Worm (Caenorhabditis elegans) whole organism, L1 larva: ENCODE measurements around the gene C27H5.2.

ENCODE experiments used
- C16A3.4 ChIP-seq: fragments of 150-350 bp; optimal IDR thresholded peaks from 2 replicates; lab custom pipeline; 2014; ENCODE audit warnings: missing biosample characterization, missing genetic modification characterization
- C34B4.2 ChIP-seq: sonication (generic microtip); optimal IDR thresholded peaks from 2 replicates; lab custom pipeline; 2017; ENCODE audit warnings: mild to moderate bottlenecking, missing genetic modification characterization, missing compliant biosample characterization
- F16B12.6 ChIP-seq: fragments of 150-350 bp; optimal IDR thresholded peaks from 2 replicates; lab custom pipeline; 2014; ENCODE audit warnings: missing biosample characterization, missing genetic modification characterization
- aly-2 ChIP-seq: fragments of 150-350 bp; optimal IDR thresholded peaks from 2 replicates; lab custom pipeline; 2014; ENCODE audit warnings: missing biosample characterization, missing genetic modification characterization
- ama-1 ChIP-seq: fragments of 150-350 bp; optimal IDR thresholded peaks from 2 replicates; lab custom pipeline; 2014
- blmp-1 ChIP-seq: fragments of 150-350 bp; optimal IDR thresholded peaks from 2 replicates; lab custom pipeline; 2014; ENCODE audit warnings: missing biosample characterization, missing genetic modification characterization
- ceh-63 ChIP-seq: fragments of 200-800 bp; sonication (Bioruptor generic); optimal IDR thresholded peaks from 2 replicates; lab custom pipeline; 2018; ENCODE audit warnings: mild to moderate bottlenecking, missing genetic modification characterization, missing compliant biosample characterization
- ceh-8 ChIP-seq: fragments of 200-800 bp; sonication (Bioruptor generic); optimal IDR thresholded peaks from 2 replicates; lab custom pipeline; 2018; ENCODE audit warnings: mild to moderate bottlenecking, missing genetic modification characterization, moderate library complexity, missing compliant biosample characterization
- ceh-82 ChIP-seq, 3 experiments: fragments of 150-350 bp in 1 of 3; sonication (generic microtip) in 2 of 3; optimal IDR thresholded peaks; 2 replicates each; lab custom pipeline; 2014 to 2017; ENCODE audit warnings: missing biosample characterization in 3 of 3, missing genetic modification characterization in 3 of 3
- ceh-90 ChIP-seq: sonication (generic microtip); optimal IDR thresholded peaks from 2 replicates; lab custom pipeline; 2016; ENCODE audit warnings: missing genetic modification characterization, missing compliant biosample characterization
- ces-1 ChIP-seq: fragments of 150-350 bp; optimal IDR thresholded peaks from 2 replicates; lab custom pipeline; 2014; ENCODE audit warnings: missing biosample characterization, missing genetic modification reagents, missing genetic modification characterization
- dpl-1 ChIP-seq, 3 experiments: fragments of 150-350 bp in 2 of 3; sonication (generic microtip) in 1 of 3; optimal IDR thresholded peaks; 2 replicates each; lab custom pipeline; 2014 to 2017; ENCODE audit warnings: missing biosample characterization in 3 of 3, missing genetic modification characterization in 3 of 3, missing genetic modification reagents in 3 of 3
- dsc-1 ChIP-seq: sonication (generic microtip); optimal IDR thresholded peaks from 2 replicates; lab custom pipeline; 2016; ENCODE audit warnings: mild to moderate bottlenecking, missing genetic modification characterization, missing compliant biosample characterization
- efl-1 ChIP-seq, 4 experiments: fragments of 150-350 bp; optimal IDR thresholded peaks in 3 of 4; peaks in 1 of 4; 1 replicate in 1 of 4; 2 replicates in 3 of 4; lab custom pipeline; 2014; ENCODE audit warnings: missing biosample characterization in 2 of 4, missing genetic modification characterization in 2 of 4, missing genetic modification reagents in 2 of 4
- efl-3 ChIP-seq: fragments of 200-800 bp; sonication (Bioruptor generic); optimal IDR thresholded peaks from 2 replicates; lab custom pipeline; 2018; ENCODE audit warnings: mild to moderate bottlenecking, missing genetic modification characterization, missing compliant biosample characterization
- egl-13 ChIP-seq: sonication (generic microtip); optimal IDR thresholded peaks from 2 replicates; lab custom pipeline; 2016; ENCODE audit warnings: missing genotype, missing genetic modification reagents, missing genetic modification characterization, missing compliant biosample characterization
- egl-27 ChIP-seq, 2 experiments: fragments of 150-350 bp in 1 of 2; sonication (generic microtip); optimal IDR thresholded peaks; 3 replicates each; lab custom pipeline; 2017 to 2018; ENCODE audit warnings: missing biosample characterization in 2 of 2, missing genetic modification characterization in 2 of 2, missing genetic modification reagents in 2 of 2
- elt-2 ChIP-seq: sonication (generic microtip); optimal IDR thresholded peaks from 2 replicates; lab custom pipeline; 2016; ENCODE audit warnings: missing genetic modification characterization, mild to moderate bottlenecking, inconsistent platforms, missing compliant biosample characterization, missing genetic modification reagents
- elt-3 ChIP-seq, 6 experiments: fragments of 150-350 bp in 1 of 6; sonication (generic microtip); optimal IDR thresholded peaks; 2 replicates each; lab custom pipeline; 2017 to 2018; ENCODE audit warnings: missing biosample characterization in 6 of 6, missing genetic modification characterization in 6 of 6, inconsistent platforms in 1 of 6
- fkh-4 ChIP-seq: sonication (generic microtip); optimal IDR thresholded peaks from 2 replicates; lab custom pipeline; 2016; ENCODE audit warnings: missing compliant biosample characterization, missing genetic modification characterization, borderline replicate concordance
- grh-1 ChIP-seq: fragments of 200-800 bp; sonication (Bioruptor generic); IDR thresholded peaks from 2 replicates; pipeline ENCODE4 v1.3.6; 2022; ENCODE audit warnings: missing genetic modification reagents, missing genetic modification characterization, missing compliant biosample characterization
- hpl-2 ChIP-seq: fragments of 150-350 bp; optimal IDR thresholded peaks from 2 replicates; lab custom pipeline; 2014; ENCODE audit warnings: missing biosample characterization, missing genetic modification reagents, missing genetic modification characterization
- irx-1 ChIP-seq: sonication (generic microtip); optimal IDR thresholded peaks from 2 replicates; lab custom pipeline; 2016; ENCODE audit warnings: missing genetic modification characterization, missing compliant biosample characterization
- lin-15B ChIP-seq: fragments of 150-350 bp; sonication (generic microtip); optimal IDR thresholded peaks from 3 replicates; lab custom pipeline; 2014; ENCODE audit warnings: missing biosample characterization, missing genetic modification characterization
- lsy-2 ChIP-seq, 2 experiments: fragments of 150-350 bp; optimal IDR thresholded peaks; 2 replicates each; lab custom pipeline; 2014; ENCODE audit warnings: missing biosample characterization in 2 of 2, missing genetic modification characterization in 2 of 2
- mab-9 ChIP-seq: fragments of 200-800 bp; sonication (Bioruptor generic); IDR thresholded peaks from 2 replicates; pipeline ENCODE4 v1.3.6; 2022; ENCODE audit warnings: missing genetic modification reagents, missing genetic modification characterization, missing compliant biosample characterization
- mdl-1 ChIP-seq, 2 experiments: fragments of 150-350 bp; optimal IDR thresholded peaks; 2 replicates each; lab custom pipeline; 2014 to 2017; ENCODE audit warnings: missing biosample characterization in 2 of 2, missing genetic modification characterization in 2 of 2, inconsistent platforms in 1 of 2
- mef-2 ChIP-seq: fragments of 150-350 bp; optimal IDR thresholded peaks from 2 replicates; lab custom pipeline; 2014; ENCODE audit warnings: missing biosample characterization, missing genetic modification characterization
- mep-1 ChIP-seq: fragments of 150-350 bp; optimal IDR thresholded peaks from 2 replicates; lab custom pipeline; 2014; ENCODE audit warnings: missing biosample characterization, missing genetic modification characterization
- nhr-11 ChIP-seq: fragments of 150-350 bp; optimal IDR thresholded peaks from 2 replicates; lab custom pipeline; 2014; ENCODE audit warnings: missing biosample characterization, missing genetic modification characterization
- nhr-12 ChIP-seq: sonication (generic microtip); optimal IDR thresholded peaks from 2 replicates; lab custom pipeline; 2017; ENCODE audit warnings: missing biosample characterization, missing genetic modification characterization
- nhr-19 ChIP-seq: fragments of 200-800 bp; sonication (Bioruptor generic); conservative IDR thresholded peaks from 2 replicates; pipeline ENCODE4 v1.3.6; 2022; ENCODE audit warnings: missing genetic modification characterization, missing compliant biosample characterization
- nhr-237 ChIP-seq: fragments of 150-350 bp; optimal IDR thresholded peaks from 2 replicates; lab custom pipeline; 2014; ENCODE audit warnings: missing biosample characterization, missing genetic modification characterization
- nhr-28 ChIP-seq: fragments of 150-350 bp; optimal IDR thresholded peaks from 2 replicates; lab custom pipeline; 2014; ENCODE audit warnings: missing biosample characterization, missing genetic modification characterization
- nhr-47 ChIP-seq: sonication (generic microtip); optimal IDR thresholded peaks from 2 replicates; lab custom pipeline; 2016; ENCODE audit warnings: mild to moderate bottlenecking, missing genetic modification characterization, moderate library complexity, missing compliant biosample characterization
- nhr-76 ChIP-seq: sonication (generic microtip); optimal IDR thresholded peaks from 2 replicates; lab custom pipeline; 2017; ENCODE audit warnings: missing biosample characterization, missing genetic modification characterization
- nhr-84 ChIP-seq: sonication (generic microtip); optimal IDR thresholded peaks from 2 replicates; lab custom pipeline; 2017; ENCODE audit warnings: missing biosample characterization, missing genetic modification characterization
- nhr-85 ChIP-seq: sonication (generic microtip); peaks from one replicate; lab custom pipeline; 2016; ENCODE audit warnings: missing genetic modification characterization, inconsistent platforms, missing compliant biosample characterization
- nhr-90 ChIP-seq: sonication (generic microtip); optimal IDR thresholded peaks from 2 replicates; lab custom pipeline; 2016; ENCODE audit warnings: mild to moderate bottlenecking, missing genetic modification characterization, missing compliant biosample characterization; ENCODE audit not compliant: poor library complexity
- pax-3 ChIP-seq: fragments of 200-800 bp; sonication (Bioruptor generic); optimal IDR thresholded peaks from 2 replicates; lab custom pipeline; 2018; ENCODE audit warnings: mild to moderate bottlenecking, missing genetic modification characterization, moderate library complexity, missing compliant biosample characterization
- rnt-1 ChIP-seq: sonication (generic microtip); optimal IDR thresholded peaks from 2 replicates; lab custom pipeline; 2016; ENCODE audit warnings: mild to moderate bottlenecking, missing genetic modification characterization, moderate library complexity, missing compliant biosample characterization
- skn-1 ChIP-seq: fragments of 150-350 bp; optimal IDR thresholded peaks from 2 replicates; lab custom pipeline; 2014; ENCODE audit warnings: missing biosample characterization, missing genetic modification characterization
- snpc-4 ChIP-seq: fragments of 150-350 bp; optimal IDR thresholded peaks from 2 replicates; lab custom pipeline; 2014; ENCODE audit warnings: missing biosample characterization, missing genetic modification characterization
- snu-23 ChIP-seq: sonication (generic microtip); optimal IDR thresholded peaks from 2 replicates; lab custom pipeline; 2016; ENCODE audit warnings: missing genetic modification characterization, missing compliant biosample characterization
- sox-4 ChIP-seq: sonication (generic microtip); optimal IDR thresholded peaks from 2 replicates; lab custom pipeline; 2016; ENCODE audit warnings: missing genetic modification characterization, missing compliant biosample characterization
- sup-37 ChIP-seq: fragments of 200-800 bp; sonication (Bioruptor generic); optimal IDR thresholded peaks from 2 replicates; lab custom pipeline; 2018; ENCODE audit warnings: mild to moderate bottlenecking, missing genetic modification characterization, missing compliant biosample characterization
- swsn-7 ChIP-seq: sonication (generic microtip); optimal IDR thresholded peaks from 2 replicates; lab custom pipeline; 2016; ENCODE audit warnings: missing genetic modification characterization, missing compliant biosample characterization
- tlp-1 ChIP-seq: fragments of 150-350 bp; optimal IDR thresholded peaks from 2 replicates; lab custom pipeline; 2014; ENCODE audit warnings: missing biosample characterization, missing genetic modification characterization
- unc-130 ChIP-seq: fragments of 150-350 bp; optimal IDR thresholded peaks from 2 replicates; lab custom pipeline; 2017; ENCODE audit warnings: missing biosample characterization, missing genetic modification characterization, inconsistent platforms
- xbp-1 ChIP-seq: sonication (generic microtip); optimal IDR thresholded peaks from 2 replicates; lab custom pipeline; 2016; ENCODE audit warnings: missing genetic modification characterization, missing compliant biosample characterization

The C27H5.2 gene

DNA sequence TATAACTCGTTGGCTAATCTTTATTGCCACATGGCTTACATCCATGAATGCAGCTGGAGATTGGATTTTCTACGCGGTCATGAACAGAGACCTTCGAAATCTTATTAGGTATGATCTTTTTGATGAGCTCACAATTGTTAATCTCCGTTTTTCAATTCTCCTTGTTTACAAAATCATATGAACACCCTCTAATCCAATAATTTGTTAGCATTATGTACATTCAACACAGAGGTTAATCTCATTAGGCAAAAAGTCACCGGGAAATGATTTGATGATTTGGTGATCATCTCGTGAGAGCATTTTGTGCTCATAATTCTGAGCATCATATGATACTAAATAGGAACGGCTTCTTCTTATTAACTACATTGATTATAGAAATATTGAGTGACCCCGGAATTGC lies 9.1 kb upstream of the C27H5.2 start (continued):
- TF ChIP-seq nhr-28 (tag; lab: Kevin White, UChicago) = no peak
- TF ChIP-seq sox-4 (tag; lab: Kevin White, UChicago) = peak; percentile 17
- TF ChIP-seq sup-37 (GFP tag; lab: Kevin White, UChicago) = no peak
- peak; percentile 30 for TF ChIP-seq nhr-47 (tag; lab: Kevin White, UChicago)
- TF ChIP-seq efl-1 (optimal IDR thresholded peaks at IDR 0.05; lab: Kevin White, UChicago) = no peak
- peak in 1 of 2 experiments; percentile 67 for TF ChIP-seq efl-1 (GFP tag; optimal IDR thresholded peaks at IDR 0.05 in 1 of 2; lab: Kevin White, UChicago)
- TF ChIP-seq dsc-1 (tag; lab: Kevin White, UChicago) = peak; percentile 99
- TF ChIP-seq nhr-12 (tag; lab: Kevin White, UChicago) = no peak
- no peak for TF ChIP-seq rnt-1 (tag; lab: Kevin White, UChicago)
- TF ChIP-seq fkh-4 (tag; lab: Kevin White, UChicago) = no peak

DNA sequence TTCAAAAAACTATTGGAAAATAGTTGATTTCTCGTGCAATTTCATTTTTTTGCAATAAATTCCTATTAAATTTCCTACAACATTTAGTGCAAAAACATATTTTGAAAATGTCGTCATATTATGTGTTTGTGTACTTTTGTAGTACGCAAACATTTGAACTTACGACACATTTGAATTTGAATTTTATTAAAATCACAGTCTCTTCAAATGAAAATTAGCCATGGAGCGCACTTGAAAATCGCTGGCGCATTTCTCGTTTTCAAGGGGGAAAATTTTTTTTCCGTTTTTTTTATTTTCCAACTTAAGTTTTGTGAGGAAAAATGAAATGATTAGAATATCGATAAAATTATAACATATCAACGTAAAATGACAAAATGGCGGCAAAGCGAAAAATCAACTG lies 7.8 kb upstream of the C27H5.2 start:
- TF ChIP-seq ceh-63 (GFP tag; lab: Kevin White, UChicago) = no peak
- no peak for TF ChIP-seq elt-2 (tag; lab: Kevin White, UChicago)
- TF ChIP-seq ama-1 (lab: Kevin White, UChicago) = no peak
- TF ChIP-seq ceh-8 (GFP tag; lab: Kevin White, UChicago) = no peak
- TF ChIP-seq nhr-84 (tag; lab: Kevin White, UChicago) = no peak
- TF ChIP-seq hpl-2 (GFP tag; lab: Kevin White, UChicago) = peak; percentile 82
- no peak for TF ChIP-seq fkh-4 (tag; lab: Kevin White, UChicago)
- TF ChIP-seq tlp-1 = no peak
- TF ChIP-seq aly-2 (tag; lab: Kevin White, UChicago) = no peak
- TF ChIP-seq snpc-4 (tag; lab: Kevin White, UChicago) = peak; percentile 14
- TF ChIP-seq swsn-7 (tag; lab: Kevin White, UChicago) = peak; percentile 23
- TF ChIP-seq pax-3 (tag; lab: Kevin White, UChicago) = no peak
- TF ChIP-seq nhr-85 = peak; percentile 67
- no peak; the same call in 1 of the 2 replicates for TF ChIP-seq grh-1 (GFP tag; lab: Robert Waterston, UW)
- no peak for TF ChIP-seq mef-2 (tag; lab: Kevin White, UChicago)
- TF ChIP-seq efl-3 (GFP tag; lab: Kevin White, UChicago) = no peak
- peak; percentile 42 to 67 (median 65) for TF ChIP-seq dpl-1 (GFP tag; optimal IDR thresholded peaks at IDR 0.05; lab: Kevin White, UChicago)
- no peak for TF ChIP-seq elt-3 (tag; optimal IDR thresholded peaks at IDR 0.05; lab: Kevin White, UChicago)
- TF ChIP-seq efl-1 (optimal IDR thresholded peaks at IDR 0.05; lab: Kevin White, UChicago) = peak; percentile 74 to 93
- TF ChIP-seq efl-1 (GFP tag; optimal IDR thresholded peaks at IDR 0.05 in 1 of 2; lab: Kevin White, UChicago) = peak; percentile 75 to 93
- peak; percentile 22 for TF ChIP-seq mep-1 (tag; lab: Kevin White, UChicago)
- no peak for TF ChIP-seq C34B4.2 (tag; lab: Kevin White, UChicago)
- TF ChIP-seq nhr-12 (tag; lab: Kevin White, UChicago) = no peak
- peak; percentile 62 for TF ChIP-seq F16B12.6
- TF ChIP-seq ceh-90 (tag; lab: Kevin White, UChicago) = no peak
- TF ChIP-seq dsc-1 (tag; lab: Kevin White, UChicago) = peak; percentile 51
- TF ChIP-seq nhr-19 (GFP tag; lab: Robert Waterston, UW) = peak; percentile 30; the same call in 1 of the 2 replicates
- peak; percentile 75 to 86 for TF ChIP-seq lsy-2 (tag; optimal IDR thresholded peaks at IDR 0.05; lab: Kevin White, UChicago)
- TF ChIP-seq xbp-1 (tag; lab: Kevin White, UChicago) = peak; percentile 19
- peak; percentile 5 for TF ChIP-seq lin-15B (tag; lab: Kevin White, UChicago)
- peak; percentile 5 for TF ChIP-seq egl-13 (tag; lab: Kevin White, UChicago)
- TF ChIP-seq irx-1 = peak; percentile 11
- TF ChIP-seq mdl-1 (tag; optimal IDR thresholded peaks at IDR 0.05; lab: Kevin White, UChicago) = no peak
- TF ChIP-seq C16A3.4 (tag; lab: Kevin White, UChicago) = no peak
- TF ChIP-seq egl-27 (tag; optimal IDR thresholded peaks at IDR 0.05; lab: Kevin White, UChicago) = no peak
- no peak for TF ChIP-seq nhr-11
- no peak for TF ChIP-seq nhr-76 (tag; lab: Kevin White, UChicago)
- TF ChIP-seq nhr-237 (tag; lab: Kevin White, UChicago) = no peak
- TF ChIP-seq ces-1 (GFP tag; lab: Kevin White, UChicago) = no peak
- no peak for TF ChIP-seq nhr-90 (tag; lab: Kevin White, UChicago)
- no peak for TF ChIP-seq skn-1 (tag; lab: Kevin White, UChicago)
- TF ChIP-seq unc-130 = no peak
- peak; percentile 48 for TF ChIP-seq snu-23 (GFP tag; lab: Kevin White, UChicago)
- no peak for TF ChIP-seq ceh-82 (tag; optimal IDR thresholded peaks at IDR 0.05; lab: Kevin White, UChicago)
- no peak for TF ChIP-seq sox-4 (tag; lab: Kevin White, UChicago)
- no peak for TF ChIP-seq blmp-1
- TF ChIP-seq mab-9 (GFP tag; lab: Robert Waterston, UW) = no peak
